Worm (Caenorhabditis elegans): ENCODE results near the gene F13H8.1.

F13H8.1 gene

DNA sequence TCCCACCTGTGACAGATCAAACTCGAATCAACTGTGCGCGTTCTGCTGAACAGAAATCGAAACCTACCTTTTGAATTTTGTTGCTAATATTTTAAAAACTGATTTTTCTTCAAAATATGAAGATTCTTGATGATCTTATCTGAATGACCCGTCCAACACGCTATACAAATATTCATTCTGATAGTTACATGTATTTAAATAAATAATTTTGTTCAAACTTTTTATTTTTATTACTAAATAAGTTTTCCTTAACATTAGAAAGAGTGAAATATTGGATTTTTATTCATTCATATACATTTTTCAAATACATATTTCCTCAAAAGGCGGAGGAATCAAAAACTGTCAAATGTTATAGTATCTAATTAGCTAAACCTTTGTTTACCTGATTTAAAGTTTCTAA is 15.2 kb upstream of the F13H8.1 start, which contains the start of gene F13H8.8:
Gene F13H8.8 (minus strand): TSS at position 101 of the 400 bp plus-strand sequence.
- TF ChIP-seq T07F8.4 (tag; optimal IDR thresholded peaks at IDR 0.05), result no peak
- TF ChIP-seq F10E7.11 (tag; optimal IDR thresholded peaks at IDR 0.05), result no peak
- TF ChIP-seq die-1 (tag; optimal IDR thresholded peaks at IDR 0.05), result no peak
- TF ChIP-seq bed-2 (GFP tag; IDR thresholded peaks at IDR 0.05), result no peak
- no peak for TF ChIP-seq fkh-3 (tag; optimal IDR thresholded peaks at IDR 0.05)
- TF ChIP-seq efl-1 (GFP tag; optimal IDR thresholded peaks at IDR 0.05), result no peak
- no peak for TF ChIP-seq nfya-1 (tag; optimal IDR thresholded peaks at IDR 0.05; ENCODE audit: borderline replicate concordance, insufficient read depth)
- no peak for TF ChIP-seq dpff-1 (tag; optimal IDR thresholded peaks at IDR 0.05)
- no peak for TF ChIP-seq madf-10 (tag; optimal IDR thresholded peaks at IDR 0.05)
- TF ChIP-seq K11D2.4 (GFP tag; IDR thresholded peaks at IDR 0.05), result no peak
- TF ChIP-seq attf-3 (GFP tag; conservative IDR thresholded peaks at IDR 0.05), result no peak
- no peak for TF ChIP-seq ztf-22 (GFP tag; optimal IDR thresholded peaks at IDR 0.05)
- no peak for TF ChIP-seq nhr-27 (tag; optimal IDR thresholded peaks at IDR 0.05)
- TF ChIP-seq F23B12.7 (tag; optimal IDR thresholded peaks at IDR 0.05; ENCODE audit: insufficient read depth), result no peak
- TF ChIP-seq hmg-1.2 (GFP tag; IDR thresholded peaks at IDR 0.05), result no peak
- no peak for TF ChIP-seq dpl-1 (GFP tag; optimal IDR thresholded peaks at IDR 0.05)
- TF ChIP-seq aptf-3 (GFP tag; IDR thresholded peaks at IDR 0.05), result no peak
- no peak for TF ChIP-seq egrh-3 (GFP tag; IDR thresholded peaks at IDR 0.05)

DNA sequence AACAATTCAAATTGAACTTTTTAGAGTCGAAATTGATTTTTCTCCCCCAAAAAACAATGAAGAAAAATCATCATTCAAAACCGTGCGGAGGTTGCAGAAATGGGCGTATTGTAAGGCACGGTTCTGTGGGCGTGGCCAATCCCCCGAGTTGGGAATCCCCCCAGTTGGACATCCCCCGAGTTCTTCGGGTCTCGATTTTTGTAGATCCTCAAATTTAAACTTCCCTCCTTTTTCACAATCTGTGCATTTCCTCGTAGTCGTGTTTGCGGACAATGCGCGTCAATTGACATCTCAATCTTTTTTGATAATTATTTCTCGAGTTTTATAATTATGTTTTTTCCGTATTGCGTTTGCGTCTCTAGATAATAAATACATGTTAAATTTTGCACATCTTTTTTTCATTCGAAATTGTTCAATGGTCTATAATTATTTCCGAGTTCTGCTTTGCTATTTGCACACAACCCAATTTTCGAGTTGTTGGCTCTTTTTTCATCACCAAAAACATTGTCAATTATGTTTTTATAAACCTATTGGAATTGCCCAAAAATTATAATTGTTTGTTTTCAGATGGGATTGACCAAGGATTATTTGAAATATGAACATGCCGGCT is 13.3 kb upstream of the F13H8.1 start, which contains the start of gene F13H8.2:
Gene F13H8.2 (plus strand): TSS at position 560 of the 610 bp plus-strand sequence.
- TF ChIP-seq ZK185.1 (tag; optimal IDR thresholded peaks at IDR 0.05; ENCODE audit: poor library complexity, severe bottlenecking) (no peak), pbrm-1 (GFP tag; IDR thresholded peaks at IDR 0.05) (peak; percentile 92), aptf-3 (GFP tag; IDR thresholded peaks at IDR 0.05) (no peak), ztf-28 (GFP tag; IDR thresholded peaks at IDR 0.05) (peak; percentile 95), snpc-3.4 (tag; optimal IDR thresholded peaks at IDR 0.05) (no peak), K12H6.12 (tag; optimal IDR thresholded peaks at IDR 0.05) (peak; percentile 35), nfya-1 (tag; optimal IDR thresholded peaks at IDR 0.05; ENCODE audit: borderline replicate concordance, insufficient read depth) (no peak), dpl-1 (GFP tag; optimal IDR thresholded peaks at IDR 0.05) (peak; percentile 68), zfh-2 (GFP tag; conservative IDR thresholded peaks at IDR 0.05) (0 out of 2 replicates have a peak, but pooled peaks have one; percentile 18), lin-26 (GFP tag; IDR thresholded peaks at IDR 0.05) (no peak), ceh-58 (GFP tag; IDR thresholded peaks at IDR 0.05) (no peak), nhr-90 (tag; optimal IDR thresholded peaks at IDR 0.05) (no peak), snpc-1.1 (tag; optimal IDR thresholded peaks at IDR 0.05; ENCODE audit: insufficient read depth) (no peak), lag-1 (GFP tag; IDR thresholded peaks at IDR 0.05) (no peak), ama-1 (optimal IDR thresholded peaks at IDR 0.05) (no peak), ama-1 (GFP tag; optimal IDR thresholded peaks at IDR 0.05) (no peak), ceh-27 (GFP tag; optimal IDR thresholded peaks at IDR 0.05) (peak; percentile 69), xnd-1 (tag; optimal IDR thresholded peaks at IDR 0.05) (no peak), Y79H2A.3 (GFP tag; conservative IDR thresholded peaks at IDR 0.05) (no peak), lin-35 (GFP tag; optimal IDR thresholded peaks at IDR 0.05) (peak in 2 of 3 experiments; percentile 24 to 94), nhr-80 (tag; optimal IDR thresholded peaks at IDR 0.05) (peak; percentile 10), rpc-1 (optimal IDR thresholded peaks at IDR 0.05) (no peak), rpc-1 (tag; optimal IDR thresholded peaks at IDR 0.05) (no peak), C17E4.6 (GFP tag; IDR thresholded peaks at IDR 0.05) (peak; percentile 70; the same call in 1 of the 2 replicates), Y95B8A.8 (GFP tag; IDR thresholded peaks at IDR 0.05) (peak; percentile 52; the same call in 1 of the 2 replicates), D2030.7 (GFP tag; IDR thresholded peaks at IDR 0.05) (peak; percentile 94), cebp-1 (GFP tag; IDR thresholded peaks at IDR 0.05) (peak; percentile 48; the same call in 1 of the 2 replicates), cebp-1 (tag; optimal IDR thresholded peaks at IDR 0.05) (no peak), F23B12.7 (tag; optimal IDR thresholded peaks at IDR 0.05; ENCODE audit: insufficient read depth) (peak; percentile 95), ztf-18 (tag; optimal IDR thresholded peaks at IDR 0.05) (peak; percentile 56), bed-2 (GFP tag; IDR thresholded peaks at IDR 0.05) (peak; percentile 88), Y56A3A.18 (GFP tag; IDR thresholded peaks at IDR 0.05) (0 out of 2 replicates have a peak, but pooled peaks have one; percentile 69), T07F8.4 (tag; optimal IDR thresholded peaks at IDR 0.05) (no peak), ceh-91 (GFP tag; IDR thresholded peaks at IDR 0.05) (peak; percentile 78)
